Worm (Caenorhabditis elegans) whole organism, young adult: ENCODE measurements around the gene Y36E3A.2.

Experiments used
- B0019.2 ChIP-seq: fragments of 200-800 bp; sonication (Bioruptor generic); conservative IDR thresholded peaks from 2 replicates; pipeline ENCODE4 v1.3.6; 2022; ENCODE audit warnings: missing genetic modification reagents, missing genetic modification characterization, missing compliant biosample characterization
- C06A6.2 ChIP-seq: fragments of 200-800 bp; sonication (Bioruptor generic); conservative IDR thresholded peaks from 2 replicates; pipeline ENCODE4 v1.3.6; 2022; ENCODE audit warnings: missing genetic modification characterization, missing compliant biosample characterization
- F57C9.4 ChIP-seq: sonication (generic microtip); optimal IDR thresholded peaks from 2 replicates; lab custom pipeline; 2017; ENCODE audit warnings: mild to moderate bottlenecking, missing genetic modification characterization, missing compliant biosample characterization
- T07F8.4 ChIP-seq: sonication (generic microtip); optimal IDR thresholded peaks from 2 replicates; lab custom pipeline; 2016; ENCODE audit warnings: mild to moderate bottlenecking, missing genetic modification characterization, moderate library complexity, missing compliant biosample characterization
- T26A5.8 ChIP-seq: sonication (generic microtip); optimal IDR thresholded peaks from 2 replicates; lab custom pipeline; 2016; ENCODE audit warnings: missing genetic modification characterization, missing compliant biosample characterization
- Y53F4B.3 ChIP-seq: fragments of 200-800 bp; sonication (Bioruptor generic); IDR thresholded peaks from 2 replicates; pipeline ENCODE4 v1.3.6; 2022; ENCODE audit warnings: missing genetic modification reagents, missing genetic modification characterization, missing compliant biosample characterization
- Y67H2A.10 ChIP-seq: fragments of 200-800 bp; sonication (Bioruptor generic); conservative IDR thresholded peaks from 2 replicates; pipeline ENCODE4 v1.3.6; 2022; ENCODE audit warnings: missing genetic modification reagents, missing genetic modification characterization, missing compliant biosample characterization
- akir-1 ChIP-seq: fragments of 200-800 bp; sonication (Bioruptor generic); optimal IDR thresholded peaks from 2 replicates; lab custom pipeline; 2018; ENCODE audit warnings: mild to moderate bottlenecking, missing genetic modification characterization, moderate library complexity, missing compliant biosample characterization
- ama-1 ChIP-seq, 3 experiments: fragments of 150-350 bp in 1 of 3; sonication (generic microtip) in 2 of 3; optimal IDR thresholded peaks; 2 replicates each; lab custom pipeline; 2014 to 2018; ENCODE audit warnings: missing biosample characterization in 2 of 3, missing genetic modification characterization in 2 of 3, missing genetic modification reagents in 2 of 3
- atf-7 ChIP-seq: sonication (generic microtip); optimal IDR thresholded peaks from 2 replicates; lab custom pipeline; 2017; ENCODE audit warnings: mild to moderate bottlenecking, missing genetic modification characterization, missing compliant biosample characterization
- attf-5 ChIP-seq: fragments of 200-800 bp; sonication (Bioruptor generic); optimal IDR thresholded peaks from 2 replicates; lab custom pipeline; 2018; ENCODE audit warnings: mild to moderate bottlenecking, missing genetic modification characterization, missing compliant biosample characterization
- attf-6 ChIP-seq: fragments of 200-800 bp; sonication (Bioruptor generic); IDR thresholded peaks from 2 replicates; pipeline ENCODE4 v1.3.6; 2022; ENCODE audit warnings: missing genetic modification reagents, missing genetic modification characterization, missing compliant biosample characterization
- bed-1 ChIP-seq: fragments of 200-800 bp; sonication (Bioruptor generic); IDR thresholded peaks from 2 replicates; pipeline ENCODE4 v1.3.6; 2022; ENCODE audit warnings: missing genetic modification reagents, missing genetic modification characterization, missing compliant biosample characterization
- cebp-2 ChIP-seq: fragments of 200-800 bp; sonication (Bioruptor generic); IDR thresholded peaks from 2 replicates; pipeline ENCODE4 v1.3.6; 2022; ENCODE audit warnings: missing genetic modification characterization, missing compliant biosample characterization
- chd-7 ChIP-seq: sonication (generic microtip); optimal IDR thresholded peaks from 2 replicates; lab custom pipeline; 2016; ENCODE audit warnings: mild to moderate bottlenecking, missing genetic modification characterization, moderate library complexity, missing compliant biosample characterization
- dpff-1 ChIP-seq: sonication (generic microtip); optimal IDR thresholded peaks from 2 replicates; lab custom pipeline; 2017; ENCODE audit warnings: mild to moderate bottlenecking, missing genetic modification characterization, missing compliant biosample characterization
- efl-1 ChIP-seq: fragments of 150-350 bp; optimal IDR thresholded peaks from 2 replicates; lab custom pipeline; 2014; ENCODE audit warnings: missing biosample characterization, missing genetic modification reagents, missing genetic modification characterization
- egl-18 ChIP-seq: fragments of 200-800 bp; sonication (Bioruptor generic); IDR thresholded peaks from 2 replicates; pipeline ENCODE4 v1.3.6; 2022; ENCODE audit warnings: missing genetic modification reagents, missing genetic modification characterization, missing compliant biosample characterization
- egl-44 ChIP-seq: fragments of 200-800 bp; sonication (Bioruptor generic); IDR thresholded peaks from 2 replicates; pipeline ENCODE4 v1.3.6; 2022; ENCODE audit warnings: missing genetic modification reagents, missing genetic modification characterization, missing compliant biosample characterization
- egrh-3 ChIP-seq: fragments of 200-800 bp; sonication (Bioruptor generic); IDR thresholded peaks from 2 replicates; pipeline ENCODE4 v1.3.6; 2022; ENCODE audit warnings: missing genetic modification reagents, missing genetic modification characterization, missing compliant biosample characterization
- ets-4 ChIP-seq: fragments of 200-800 bp; sonication (Bioruptor generic); optimal IDR thresholded peaks from 2 replicates; lab custom pipeline; 2018; ENCODE audit warnings: mild to moderate bottlenecking, missing genetic modification characterization, missing compliant biosample characterization
- hmg-20 ChIP-seq: fragments of 200-800 bp; sonication (Bioruptor generic); IDR thresholded peaks from 2 replicates; pipeline ENCODE4 v1.3.6; 2022; ENCODE audit warnings: missing genetic modification reagents, missing genetic modification characterization, missing compliant biosample characterization
- hrde-1 ChIP-seq: sonication (generic microtip); optimal IDR thresholded peaks from 2 replicates; lab custom pipeline; 2016; ENCODE audit warnings: missing genetic modification characterization, mild to moderate bottlenecking, missing compliant biosample characterization, moderate library complexity, missing genotype, missing genetic modification reagents, borderline replicate concordance
- lag-1 ChIP-seq: fragments of 200-800 bp; sonication (Bioruptor generic); IDR thresholded peaks from 2 replicates; pipeline ENCODE4 v1.3.6; 2022; ENCODE audit warnings: missing genetic modification reagents, missing genetic modification characterization, missing compliant biosample characterization
- lin-35 ChIP-seq, 3 experiments: fragments of 150-350 bp in 2 of 3; sonication (generic microtip) in 1 of 3; optimal IDR thresholded peaks; 2 replicates each; lab custom pipeline; 2014 to 2018; ENCODE audit warnings: missing biosample characterization in 3 of 3, missing genetic modification characterization in 3 of 3, missing genetic modification reagents in 3 of 3
- lsl-1 ChIP-seq: fragments of 200-800 bp; sonication (Bioruptor generic); optimal IDR thresholded peaks from 2 replicates; lab custom pipeline; 2018; ENCODE audit warnings: mild to moderate bottlenecking, missing genetic modification characterization, moderate library complexity, missing compliant biosample characterization
- lsy-27 ChIP-seq: sonication (generic microtip); optimal IDR thresholded peaks from 2 replicates; lab custom pipeline; 2017; ENCODE audit warnings: missing genetic modification characterization, mild to moderate bottlenecking, missing compliant biosample characterization, antibody characterized with exemption, missing genotype, borderline replicate concordance; ENCODE audit not compliant: insufficient read depth
- madf-8 ChIP-seq: fragments of 200-800 bp; sonication (Bioruptor generic); conservative IDR thresholded peaks from 2 replicates; pipeline ENCODE4 v1.3.6; 2022; ENCODE audit warnings: missing genetic modification reagents, missing genetic modification characterization, missing compliant biosample characterization
- pha-4 ChIP-seq: fragments of 150-350 bp; sonication (generic microtip); optimal IDR thresholded peaks from 2 replicates; lab custom pipeline; 2014; ENCODE audit warnings: missing biosample characterization, missing genetic modification reagents, missing genetic modification characterization
- rec-8 ChIP-seq, 2 experiments: sonication (generic microtip); optimal IDR thresholded peaks; 2 replicates each; lab custom pipeline; 2016; ENCODE audit warnings: mild to moderate bottlenecking in 2 of 2, missing genetic modification characterization in 2 of 2, missing genetic modification reagents in 2 of 2, missing genotype in 2 of 2, missing biosample characterization in 1 of 2, missing compliant biosample characterization in 1 of 2, moderate library complexity in 1 of 2
- snpc-1.3 ChIP-seq: sonication (generic microtip); optimal IDR thresholded peaks from 2 replicates; lab custom pipeline; 2017; ENCODE audit warnings: missing genetic modification characterization, mild to moderate bottlenecking, missing compliant biosample characterization, antibody characterized with exemption, moderate library complexity, missing genotype, missing genetic modification reagents; ENCODE audit not compliant: insufficient read depth
- snpc-4 ChIP-seq, 5 experiments: fragments of 150-350 bp in 1 of 5; sonication (generic microtip) in 4 of 5; optimal IDR thresholded peaks; 2 replicates each; lab custom pipeline; 2014 to 2018; ENCODE audit warnings: missing genetic modification characterization in 5 of 5, missing biosample characterization in 3 of 5, antibody characterized with exemption in 2 of 5, mild to moderate bottlenecking in 2 of 5, missing compliant biosample characterization in 2 of 5, missing genotype in 2 of 5, moderate library complexity in 2 of 5, missing genetic modification reagents in 1 of 5
- tbp1 ChIP-seq: fragments of 200-800 bp; sonication (Bioruptor generic); optimal IDR thresholded peaks from 2 replicates; lab custom pipeline; 2018; ENCODE audit warnings: mild to moderate bottlenecking, missing genetic modification characterization, missing compliant biosample characterization
- unc-130 ChIP-seq: sonication (generic microtip); optimal IDR thresholded peaks from 2 replicates; lab custom pipeline; 2016; ENCODE audit warnings: missing genetic modification reagents, missing genetic modification characterization, missing compliant biosample characterization
- zfh-2 ChIP-seq: fragments of 200-800 bp; sonication (Bioruptor generic); conservative IDR thresholded peaks from 2 replicates; pipeline ENCODE4 v1.3.6; 2022; ENCODE audit warnings: missing genetic modification reagents, missing genetic modification characterization, missing compliant biosample characterization
- zim-3 ChIP-seq: sonication (generic microtip); optimal IDR thresholded peaks from 2 replicates; lab custom pipeline; 2017; ENCODE audit warnings: mild to moderate bottlenecking, missing genetic modification characterization, moderate library complexity, missing compliant biosample characterization
- ztf-22 ChIP-seq: fragments of 200-800 bp; sonication (Bioruptor generic); optimal IDR thresholded peaks from 2 replicates; lab custom pipeline; 2018; ENCODE audit warnings: mild to moderate bottlenecking, missing genetic modification characterization, moderate library complexity, missing compliant biosample characterization
- ztf-25 ChIP-seq: fragments of 200-800 bp; sonication (Bioruptor generic); IDR thresholded peaks from 2 replicates; pipeline ENCODE4 v1.3.6; 2022; ENCODE audit warnings: missing genetic modification reagents, missing genetic modification characterization, missing compliant biosample characterization
- ztf-28 ChIP-seq: fragments of 200-800 bp; sonication (Bioruptor generic); IDR thresholded peaks from 2 replicates; pipeline ENCODE4 v1.3.6; 2022; ENCODE audit warnings: missing genetic modification reagents, missing genetic modification characterization, missing compliant biosample characterization

The Y36E3A.2 gene

DNA sequence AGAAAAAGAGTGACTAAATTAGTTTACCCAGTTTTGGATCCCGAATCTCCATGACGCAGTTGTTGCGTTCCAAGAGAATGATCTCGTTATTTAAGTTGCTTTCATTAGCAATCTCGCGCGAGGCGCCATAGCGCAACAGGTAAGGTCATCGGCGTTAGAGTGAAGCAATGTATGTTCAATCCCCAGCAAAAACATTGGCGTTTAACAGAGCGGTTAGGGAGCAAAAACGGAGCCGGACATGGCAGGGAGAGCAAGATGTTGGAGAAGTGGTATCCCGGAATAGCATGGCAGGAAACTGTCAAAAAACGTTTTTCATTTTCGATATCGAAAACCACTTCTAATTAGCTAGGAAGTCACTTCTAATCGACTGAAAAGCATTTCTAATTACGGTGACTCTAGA lies 28.5 kb downstream of the Y36E3A.2 start (continued):
- TF ChIP-seq C06A6.2 (GFP tag; lab: Robert Waterston, UW) (no peak), tbp1 (peak; percentile 86), attf-6 (GFP tag; lab: Robert Waterston, UW) (peak; percentile 52; the same call in 1 of the 2 replicates), ama-1 (optimal IDR thresholded peaks at IDR 0.05; lab: Kevin White, UChicago) (no peak), ama-1 (GFP tag; optimal IDR thresholded peaks at IDR 0.05; lab: Kevin White, UChicago) (no peak), egl-18 (0 out of 2 replicates have a peak, but pooled peaks have one; percentile 59), dpff-1 (tag; lab: Kevin White, UChicago) (no peak), lsl-1 (GFP tag; lab: Kevin White, UChicago) (peak; percentile 34), ztf-28 (GFP tag; lab: Robert Waterston, UW) (peak; percentile 44; the same call in 1 of the 2 replicates)

DNA sequence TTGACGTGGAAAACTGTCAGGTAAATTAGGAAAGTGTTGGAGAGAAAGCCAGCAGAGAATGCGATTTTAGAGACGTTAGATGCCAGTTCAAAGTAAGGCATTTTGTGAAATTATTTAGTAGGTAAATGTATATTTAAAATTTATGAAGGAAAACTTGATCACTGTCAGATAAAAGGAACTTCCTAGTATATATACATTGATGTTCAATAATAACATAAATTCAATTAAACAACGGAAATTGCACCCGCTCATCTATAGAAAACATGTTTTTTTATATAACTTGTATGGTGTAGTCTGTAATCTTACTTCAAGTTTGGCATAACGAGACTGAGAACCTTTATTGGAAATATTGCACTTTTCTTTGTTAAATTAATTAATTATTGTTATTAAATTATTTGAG lies 33.2 kb downstream of the Y36E3A.2 start, which contains the start of gene str-71:
TSS of gene str-71 (minus strand) at position 101 of the 400 bp plus-strand sequence.
- TF ChIP-seq snpc-4 (GFP tag; optimal IDR thresholded peaks at IDR 0.05; lab: Kevin White, UChicago) (no peak), snpc-4 (tag; optimal IDR thresholded peaks at IDR 0.05; lab: Kevin White, UChicago) (no peak)

DNA sequence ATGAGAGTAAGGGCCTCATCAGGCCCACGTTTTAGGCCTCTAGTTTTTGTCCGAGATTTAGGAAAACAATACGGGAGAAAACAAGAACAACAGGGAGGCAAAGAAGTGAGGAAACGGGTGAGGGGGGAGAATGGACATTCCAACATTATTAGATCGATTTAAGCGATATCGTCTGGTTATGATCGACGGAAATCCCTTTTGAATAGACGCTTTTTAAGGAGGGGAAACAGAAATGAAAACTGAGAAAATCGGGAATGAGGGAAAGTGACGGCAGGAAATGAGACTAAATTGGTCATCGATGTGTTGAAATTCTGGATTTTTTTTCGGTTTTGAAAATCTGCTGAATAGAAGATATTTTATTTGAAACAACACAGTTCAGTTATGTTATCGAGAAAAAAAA lies 38.6 kb downstream of the Y36E3A.2 start, which contains the start of gene rocf-1:
TSS of gene rocf-1 (minus strand) at position 101 of the 400 bp plus-strand sequence.
- TF ChIP-seq madf-8 (GFP tag; lab: Robert Waterston, UW): no peak
- TF ChIP-seq T26A5.8: no peak
- no peak for TF ChIP-seq atf-7
- TF ChIP-seq lsy-27 (tag; lab: Kevin White, UChicago): no peak
- no peak for TF ChIP-seq rec-8 (tag; optimal IDR thresholded peaks at IDR 0.05; lab: Kevin White, UChicago)
- no peak for TF ChIP-seq T07F8.4 (tag; lab: Kevin White, UChicago)
- no peak for TF ChIP-seq snpc-1.3
- no peak for TF ChIP-seq chd-7
- TF ChIP-seq hrde-1: no peak

DNA sequence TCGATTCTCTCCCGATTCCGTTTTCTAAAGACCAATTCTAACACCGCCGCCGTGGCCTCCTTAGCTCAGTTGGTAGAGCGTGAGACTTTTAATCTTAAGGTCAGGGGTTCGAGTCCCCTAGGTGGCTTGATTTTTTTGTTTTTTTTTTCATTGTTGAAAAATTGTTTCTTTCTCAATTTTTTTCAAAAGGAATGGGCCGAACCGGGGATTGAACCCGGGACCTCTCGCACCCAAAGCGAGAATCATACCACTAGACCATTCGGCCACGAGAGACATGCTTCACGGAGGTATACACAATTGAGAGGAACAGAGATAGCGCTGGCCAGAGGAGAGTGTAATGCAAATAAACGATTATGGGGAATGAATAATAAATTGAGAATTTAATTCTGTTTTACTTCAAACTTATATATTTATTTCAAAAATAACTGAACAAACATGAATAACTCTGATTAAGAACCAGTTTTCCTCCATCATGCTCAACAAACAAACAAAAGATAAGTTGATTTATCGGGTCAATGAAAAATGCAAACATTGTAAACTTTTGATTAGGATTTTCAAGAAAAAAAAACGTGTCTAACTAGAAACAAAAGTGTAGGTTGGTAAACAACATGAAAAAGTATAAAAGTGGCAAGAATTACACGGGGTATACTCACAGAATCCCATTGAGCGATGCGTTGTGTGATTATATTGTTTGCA lies 39.3 kb downstream of the Y36E3A.2 start, which contains the start of gene pqn-71:
TSS of gene pqn-71 (plus strand) at position 646 of the 696 bp plus-strand sequence.
- TF ChIP-seq Y53F4B.3 (GFP tag; lab: Robert Waterston, UW): peak; percentile 80; the same call in 1 of the 2 replicates
- peak; percentile 38 for TF ChIP-seq efl-1 (GFP tag; lab: Kevin White, UChicago)
- peak; percentile 6 for TF ChIP-seq pha-4 (tag; lab: Kevin White, UChicago)
- peak; percentile 41; the same call in 1 of the 2 replicates for TF ChIP-seq B0019.2
- TF ChIP-seq tbp1: peak; percentile 99
- TF ChIP-seq attf-5 (GFP tag; lab: Kevin White, UChicago): peak; percentile 86
- TF ChIP-seq ztf-22 (GFP tag; lab: Kevin White, UChicago): peak; percentile 74
- TF ChIP-seq C06A6.2 (GFP tag; lab: Robert Waterston, UW): peak; percentile 82
- peak; percentile 92 for TF ChIP-seq cebp-2 (GFP tag; lab: Robert Waterston, UW)
- TF ChIP-seq lin-35 (GFP tag; optimal IDR thresholded peaks at IDR 0.05; lab: Kevin White, UChicago): peak in 1 of 3 experiments; percentile 91
- peak; percentile 94 to 97 for TF ChIP-seq rec-8 (tag; optimal IDR thresholded peaks at IDR 0.05; lab: Kevin White, UChicago)
- TF ChIP-seq ama-1 (optimal IDR thresholded peaks at IDR 0.05; lab: Kevin White, UChicago): no peak
- peak; percentile 89 to 90 for TF ChIP-seq ama-1 (GFP tag; optimal IDR thresholded peaks at IDR 0.05; lab: Kevin White, UChicago)
- 0 out of 2 replicates have a peak, but pooled peaks have one; percentile 12 for TF ChIP-seq Y67H2A.10 (GFP tag; lab: Robert Waterston, UW)
- peak; percentile 89 for TF ChIP-seq hmg-20
- peak; percentile 95 for TF ChIP-seq egl-44 (GFP tag; lab: Robert Waterston, UW)
- peak; percentile 80; the same call in 1 of the 2 replicates for TF ChIP-seq zfh-2 (GFP tag; lab: Robert Waterston, UW)
- TF ChIP-seq egrh-3: no peak
- TF ChIP-seq akir-1 (GFP tag; lab: Kevin White, UChicago): peak; percentile 0
- no peak for TF ChIP-seq ets-4
- TF ChIP-seq F57C9.4 (tag; lab: Kevin White, UChicago): no peak
- peak; percentile 74 for TF ChIP-seq unc-130 (GFP tag; lab: Kevin White, UChicago)
- peak; percentile 90 for TF ChIP-seq attf-6 (GFP tag; lab: Robert Waterston, UW)
- peak; percentile 87 for TF ChIP-seq zim-3 (tag; lab: Kevin White, UChicago)
- TF ChIP-seq lag-1 (GFP tag; lab: Robert Waterston, UW): no peak
- peak; percentile 89; the same call in 1 of the 2 replicates for TF ChIP-seq ztf-25 (GFP tag; lab: Robert Waterston, UW)
- 0 out of 2 replicates have a peak, but pooled peaks have one; percentile 72 for TF ChIP-seq bed-1 (GFP tag; lab: Robert Waterston, UW)
- TF ChIP-seq lsy-27 (tag; lab: Kevin White, UChicago): peak; percentile 91
